Worm (Caenorhabditis elegans): Measurements from ENCODE around the gene C04E7.5.
A peak's percentile ranks its signal among the peaks of the same experiment; 100 is the strongest.

The C04E7.5 gene

ce11 chrX:360479-360878 lies at the start of gene C04E7.5:
C04E7.5 (plus strand) TSS chrX:360779.
- no peak for TF ChIP-seq gei-17 (GFP tag; optimal IDR thresholded peaks at IDR 0.05)
- no peak for TF ChIP-seq bed-1 (GFP tag; IDR thresholded peaks at IDR 0.05)
- no peak for TF ChIP-seq nfya-1 (tag; optimal IDR thresholded peaks at IDR 0.05; ENCODE audit: borderline replicate concordance, insufficient read depth)
- no peak for TF ChIP-seq lin-40 (tag; optimal IDR thresholded peaks at IDR 0.05)
- TF ChIP-seq F33H1.4 (GFP tag; IDR thresholded peaks at IDR 0.05): no peak
- no peak for TF ChIP-seq chd-7 (tag; optimal IDR thresholded peaks at IDR 0.05)
- TF ChIP-seq bed-2 (GFP tag; IDR thresholded peaks at IDR 0.05): no peak
- no peak for TF ChIP-seq F39B2.1 (GFP tag; IDR thresholded peaks at IDR 0.05)

ce11 chrX:311211-311610 lies 49.4 kb upstream of the C04E7.5 start, which contains the start of gene nlp-64:
nlp-64 (minus strand) TSS chrX:311311.
- TF ChIP-seq bed-2 (GFP tag; IDR thresholded peaks at IDR 0.05): no peak

- no peak for TF ChIP-seq sdz-38 (tag; optimal IDR thresholded peaks at IDR 0.05)
- no peak for TF ChIP-seq ceh-79 (tag; optimal IDR thresholded peaks at IDR 0.05)
- no peak for TF ChIP-seq Y79H2A.3 (GFP tag; conservative IDR thresholded peaks at IDR 0.05)
- no peak for TF ChIP-seq hsf-1 (GFP tag; IDR thresholded peaks at IDR 0.05)
- no peak for TF ChIP-seq let-607 (tag; optimal IDR thresholded peaks at IDR 0.05)
- no peak for TF ChIP-seq snpc-4 (GFP tag; optimal IDR thresholded peaks at IDR 0.05)
- no peak for TF ChIP-seq snpc-4 (tag; optimal IDR thresholded peaks at IDR 0.05)
- TF ChIP-seq nhr-80 (tag; optimal IDR thresholded peaks at IDR 0.05): no peak
- TF ChIP-seq ekl-4 (GFP tag; IDR thresholded peaks at IDR 0.05): no peak
- TF ChIP-seq mcd-1 (GFP tag; IDR thresholded peaks at IDR 0.05): no peak
- no peak for TF ChIP-seq F22D6.2 (tag; optimal IDR thresholded peaks at IDR 0.05)
- no peak for TF ChIP-seq C17E4.6 (GFP tag; IDR thresholded peaks at IDR 0.05)
These were observed 48.3 kb upstream of the C04E7.5 start for ce11 chrX:312238-312637.

- peak; percentile 17 for TF ChIP-seq nhr-80 (tag; optimal IDR thresholded peaks at IDR 0.05)
- no peak for TF ChIP-seq nhr-179 (tag; optimal IDR thresholded peaks at IDR 0.05)
- TF ChIP-seq pha-4 (tag; optimal IDR thresholded peaks at IDR 0.05): peak; percentile 10
These were observed 47.7 kb upstream of the C04E7.5 start, which contains the start of gene M02E1.4 for ce11 chrX:312908-313307. M02E1.4 (plus strand) TSS chrX:313274.

ce11 chrX:322223-322622 lies 38.4 kb upstream of the C04E7.5 start, which contains the start of gene M02E1.3:
M02E1.3 (plus strand) TSS chrX:322523.
- TF ChIP-seq attf-3 (GFP tag; conservative IDR thresholded peaks at IDR 0.05): peak; percentile 82

ce11 chrX:324021-324420 lies 36.6 kb upstream of the C04E7.5 start:
- TF ChIP-seq sdz-38 (tag; optimal IDR thresholded peaks at IDR 0.05): no peak
- no peak for TF ChIP-seq Y53G8AR.9 (GFP tag; conservative IDR thresholded peaks at IDR 0.05)
- 0 out of 2 replicates have a peak, but pooled peaks have one; percentile 51 for TF ChIP-seq K11D2.4 (GFP tag; IDR thresholded peaks at IDR 0.05)
- TF ChIP-seq B0035.1 (tag; optimal IDR thresholded peaks at IDR 0.05): no peak
- no peak for TF ChIP-seq nfya-1 (tag; optimal IDR thresholded peaks at IDR 0.05; ENCODE audit: borderline replicate concordance, insufficient read depth)
- TF ChIP-seq F49E8.2 (tag; optimal IDR thresholded peaks at IDR 0.05; ENCODE audit: insufficient read depth): no peak
- TF ChIP-seq F55B11.4 (tag; optimal IDR thresholded peaks at IDR 0.05; ENCODE audit: borderline replicate concordance, insufficient read depth): no peak
- no peak for TF ChIP-seq akir-1 (GFP tag; optimal IDR thresholded peaks at IDR 0.05)
- no peak for TF ChIP-seq unc-130 (GFP tag; optimal IDR thresholded peaks at IDR 0.05)
- TF ChIP-seq lin-40 (tag; optimal IDR thresholded peaks at IDR 0.05): peak; percentile 41
- TF ChIP-seq ceh-100 (GFP tag; IDR thresholded peaks at IDR 0.05): no peak
- no peak for TF ChIP-seq hlh-26 (GFP tag; conservative IDR thresholded peaks at IDR 0.05)
- no peak for TF ChIP-seq madf-10 (tag; optimal IDR thresholded peaks at IDR 0.05)
- TF ChIP-seq snpc-1.3 (tag; optimal IDR thresholded peaks at IDR 0.05; ENCODE audit: insufficient read depth): no peak
- TF ChIP-seq somi-1 (GFP tag; optimal IDR thresholded peaks at IDR 0.05): no peak
- no peak for TF ChIP-seq egl-44 (GFP tag; IDR thresholded peaks at IDR 0.05)
- TF ChIP-seq gei-17 (GFP tag; optimal IDR thresholded peaks at IDR 0.05): no peak
- no peak for TF ChIP-seq lin-26 (GFP tag; IDR thresholded peaks at IDR 0.05)
- TF ChIP-seq tbp1 (GFP tag; optimal IDR thresholded peaks at IDR 0.05): no peak
- TF ChIP-seq hsf-1 (GFP tag; IDR thresholded peaks at IDR 0.05): peak; percentile 44; the same call in 1 of the 2 replicates
- no peak for TF ChIP-seq ZK185.1 (tag; optimal IDR thresholded peaks at IDR 0.05; ENCODE audit: poor library complexity, severe bottlenecking)

Data from whole organism, young adult.